Worm (Caenorhabditis elegans): Measurements from ENCODE around the gene mat-2.
A peak's percentile ranks its signal among the peaks of the same experiment; 100 is the strongest.

The mat-2 gene

DNA sequence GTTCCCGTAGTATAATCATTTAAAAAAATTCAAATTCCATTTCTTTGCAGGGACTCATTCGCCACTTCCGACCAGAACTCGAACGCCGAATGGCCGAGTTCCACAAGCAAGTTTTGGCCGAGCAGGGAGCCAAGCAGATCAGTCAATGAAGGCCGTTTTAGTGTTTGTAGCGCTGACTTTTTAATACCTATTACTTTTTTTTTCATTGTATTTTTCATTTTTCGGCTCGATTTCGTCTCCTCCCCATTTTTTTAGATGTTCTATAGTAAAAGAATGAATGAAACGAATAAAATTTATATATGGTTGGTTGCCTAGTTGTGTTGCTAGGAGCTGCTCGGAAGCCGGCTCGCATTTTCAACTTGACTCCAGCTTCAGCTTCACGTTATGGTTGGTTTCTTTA is 12.7 kb upstream of the mat-2 start, which contains the start of gene C09H10.4:
Gene C09H10.4 (plus strand): TSS at position 301 of the 400 bp plus-strand sequence.
- TF ChIP-seq ztf-1 (GFP tag; conservative IDR thresholded peaks at IDR 0.05) (no peak), crh-2 (tag; optimal IDR thresholded peaks at IDR 0.05) (no peak), blmp-1 (tag; optimal IDR thresholded peaks at IDR 0.05; ENCODE audit: insufficient read depth) (no peak), nhr-21 (tag; optimal IDR thresholded peaks at IDR 0.05) (no peak), nhr-10 (tag; optimal IDR thresholded peaks at IDR 0.05) (no peak), ama-1 (optimal IDR thresholded peaks at IDR 0.05) (no peak), peb-1 (tag; optimal IDR thresholded peaks at IDR 0.05) (no peak), nhr-77 (tag; optimal IDR thresholded peaks at IDR 0.05) (no peak), mbf-1 (tag; optimal IDR thresholded peaks at IDR 0.05) (no peak), nhr-23 (tag; optimal IDR thresholded peaks at IDR 0.05) (no peak), sem-4 (tag; optimal IDR thresholded peaks at IDR 0.05) (no peak), unc-39 (tag; optimal IDR thresholded peaks at IDR 0.05) (no peak), sma-3 (GFP tag; optimal IDR thresholded peaks at IDR 0.05) (no peak), snpc-4 (tag; optimal IDR thresholded peaks at IDR 0.05) (no peak), nhr-12 (tag; optimal IDR thresholded peaks at IDR 0.05) (no peak)

- TF ChIP-seq ZK546.5 (tag; optimal IDR thresholded peaks at IDR 0.05): no peak
- TF ChIP-seq skn-1 (tag; optimal IDR thresholded peaks at IDR 0.05): no peak
- no peak for TF ChIP-seq nhr-237 (tag; optimal IDR thresholded peaks at IDR 0.05)
- TF ChIP-seq ceh-82 (tag; optimal IDR thresholded peaks at IDR 0.05): no peak
- TF ChIP-seq ztf-1 (GFP tag; conservative IDR thresholded peaks at IDR 0.05): no peak
- TF ChIP-seq Y55F3AM.14 (GFP tag; optimal IDR thresholded peaks at IDR 0.05): no peak
- no peak for TF ChIP-seq dmd-4 (tag; optimal IDR thresholded peaks at IDR 0.05)
- TF ChIP-seq ceh-16 (tag; optimal IDR thresholded peaks at IDR 0.05): no peak
- TF ChIP-seq egl-27 (tag; optimal IDR thresholded peaks at IDR 0.05): no peak
- no peak for TF ChIP-seq nhr-77 (tag; optimal IDR thresholded peaks at IDR 0.05)
- no peak for TF ChIP-seq ztf-4 (tag; optimal IDR thresholded peaks at IDR 0.05)
- no peak for TF ChIP-seq lin-13 (GFP tag; optimal IDR thresholded peaks at IDR 0.05)
- no peak for TF ChIP-seq nhr-23 (tag; optimal IDR thresholded peaks at IDR 0.05)
- TF ChIP-seq unc-55 (GFP tag; optimal IDR thresholded peaks at IDR 0.05): no peak
- TF ChIP-seq zag-1 (tag; optimal IDR thresholded peaks at IDR 0.05): no peak
- no peak for TF ChIP-seq mbf-1 (tag; optimal IDR thresholded peaks at IDR 0.05)
Measured at ce11 chrII:11101171-11101570, 11.3 kb upstream of the mat-2 start.

ce11 chrII:11103052-11103451 is 9.5 kb upstream of the mat-2 start:
- TF ChIP-seq ztf-4 (tag; optimal IDR thresholded peaks at IDR 0.05) (no peak), zag-1 (tag; optimal IDR thresholded peaks at IDR 0.05) (no peak), Y55F3AM.14 (GFP tag; optimal IDR thresholded peaks at IDR 0.05) (no peak), mbf-1 (tag; optimal IDR thresholded peaks at IDR 0.05) (no peak), gmeb-1 (tag; optimal IDR thresholded peaks at IDR 0.05) (peak; percentile 59), skn-1 (tag; optimal IDR thresholded peaks at IDR 0.05) (no peak), ceh-82 (tag; optimal IDR thresholded peaks at IDR 0.05) (no peak), mdl-1 (tag; optimal IDR thresholded peaks at IDR 0.05) (peak in 1 of 2 experiments; percentile 4), C34F6.9 (tag; optimal IDR thresholded peaks at IDR 0.05) (peak; percentile 91), ama-1 (optimal IDR thresholded peaks at IDR 0.05) (no peak), crh-2 (tag; optimal IDR thresholded peaks at IDR 0.05) (peak; percentile 75), nhr-11 (tag; optimal IDR thresholded peaks at IDR 0.05) (no peak), nhr-21 (tag; optimal IDR thresholded peaks at IDR 0.05) (no peak), ceh-16 (tag; optimal IDR thresholded peaks at IDR 0.05) (no peak), peb-1 (tag; optimal IDR thresholded peaks at IDR 0.05) (no peak), egl-27 (tag; optimal IDR thresholded peaks at IDR 0.05) (no peak), nhr-129 (tag; optimal IDR thresholded peaks at IDR 0.05) (peak; percentile 89), unc-62 (GFP tag; optimal IDR thresholded peaks at IDR 0.05) (no peak), lsy-2 (tag; optimal IDR thresholded peaks at IDR 0.05) (peak; percentile 52 to 82), nhr-6 (tag; optimal IDR thresholded peaks at IDR 0.05) (no peak), nhr-25 (tag; optimal IDR thresholded peaks at IDR 0.05) (peak; percentile 20), nhr-237 (tag; optimal IDR thresholded peaks at IDR 0.05) (no peak), sma-3 (GFP tag; optimal IDR thresholded peaks at IDR 0.05) (peak; percentile 29), elt-1 (tag; optimal IDR thresholded peaks at IDR 0.05) (no peak), nhr-10 (tag; optimal IDR thresholded peaks at IDR 0.05) (no peak), blmp-1 (tag; optimal IDR thresholded peaks at IDR 0.05; ENCODE audit: insufficient read depth) (no peak), nhr-12 (tag; optimal IDR thresholded peaks at IDR 0.05) (no peak), unc-39 (tag; optimal IDR thresholded peaks at IDR 0.05) (no peak), alr-1 (tag; optimal IDR thresholded peaks at IDR 0.05) (no peak), ztf-1 (GFP tag; conservative IDR thresholded peaks at IDR 0.05) (no peak), unc-55 (GFP tag; optimal IDR thresholded peaks at IDR 0.05) (peak; percentile 80), nhr-23 (tag; optimal IDR thresholded peaks at IDR 0.05) (no peak), sma-9 (GFP tag; optimal IDR thresholded peaks at IDR 0.05) (peak; percentile 50), sma-9 (tag; optimal IDR thresholded peaks at IDR 0.05) (no peak), R02D3.7 (tag; optimal IDR thresholded peaks at IDR 0.05) (no peak), dmd-4 (tag; optimal IDR thresholded peaks at IDR 0.05) (no peak), nhr-77 (tag; optimal IDR thresholded peaks at IDR 0.05) (no peak), sem-4 (tag; optimal IDR thresholded peaks at IDR 0.05) (no peak), snpc-4 (tag; optimal IDR thresholded peaks at IDR 0.05) (peak; percentile 8), lin-11 (tag; optimal IDR thresholded peaks at IDR 0.05) (peak; percentile 68), fos-1 (tag; optimal IDR thresholded peaks at IDR 0.05) (peak; percentile 37), F13H6.1 (tag; optimal IDR thresholded peaks at IDR 0.05) (peak; percentile 45), ztf-11 (tag; optimal IDR thresholded peaks at IDR 0.05) (no peak), aly-2 (tag; optimal IDR thresholded peaks at IDR 0.05) (no peak), mab-5 (tag; optimal IDR thresholded peaks at IDR 0.05) (no peak)
